Fruit fly (Drosophila melanogaster): ENCODE data around the gene betaggt-I.

The betaggt-I gene

DNA sequence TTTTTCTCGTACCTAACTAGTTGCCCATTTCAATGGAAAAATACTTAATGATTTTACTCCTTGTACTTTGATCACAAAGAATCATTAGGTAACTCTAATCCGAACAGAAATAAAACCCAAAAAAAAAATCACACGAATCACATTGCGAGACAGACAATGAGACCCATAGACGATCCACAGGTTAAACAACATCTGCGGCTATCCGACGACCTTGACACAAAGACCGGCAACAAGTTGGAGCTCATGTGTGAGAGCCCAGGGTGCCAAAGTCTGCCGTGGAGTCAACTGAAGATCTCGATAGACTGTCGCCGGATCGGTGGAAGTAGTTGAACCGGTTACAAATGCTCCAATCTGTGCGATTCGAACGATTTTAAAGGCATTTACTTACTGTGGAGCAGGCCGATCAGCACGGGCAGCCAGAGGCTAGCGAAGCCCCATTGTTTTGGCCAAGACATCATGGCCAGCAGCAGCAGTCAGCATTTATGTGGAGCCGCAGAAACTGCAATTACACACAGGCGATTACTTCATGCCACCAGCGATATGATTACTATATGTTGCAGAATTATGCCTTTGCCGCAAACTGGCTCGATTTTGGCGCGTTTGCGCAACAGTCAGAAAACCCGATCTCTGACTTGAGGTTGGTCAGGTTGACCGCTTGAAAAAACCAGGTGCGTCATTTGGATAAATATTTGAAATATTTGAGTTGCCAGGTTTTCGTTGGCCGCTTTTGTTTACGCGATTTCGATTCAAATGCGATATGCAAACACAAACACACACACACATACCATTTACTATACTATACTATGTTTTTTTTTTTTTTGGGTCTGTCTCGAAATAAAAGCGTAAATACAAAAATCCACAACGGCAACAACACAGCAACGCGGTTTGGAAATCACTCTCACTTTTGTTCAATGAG, 39.8 kb upstream of the betaggt-I start:
- TF ChIP-seq CG14711 (tag; optimal IDR thresholded peaks at IDR 0.05) (no peak), cnc (optimal IDR thresholded peaks at IDR 0.05) (no peak), CG7045 (GFP tag; optimal IDR thresholded peaks at IDR 0.05) (no peak), CG5204 (GFP tag; optimal IDR thresholded peaks at IDR 0.05) (no peak), CG11617 (GFP tag; optimal IDR thresholded peaks at IDR 0.05) (no peak), bab1 (GFP tag; optimal IDR thresholded peaks at IDR 0.05) (no peak), CG1620 (GFP tag; optimal IDR thresholded peaks at IDR 0.05) (no peak), toe (GFP tag; optimal IDR thresholded peaks at IDR 0.05) (no peak), pad (GFP tag; optimal IDR thresholded peaks at IDR 0.05) (no peak), tj (GFP tag; optimal IDR thresholded peaks at IDR 0.05) (no peak), Mnt (GFP tag; optimal IDR thresholded peaks at IDR 0.05) (no peak), Clk (GFP tag; optimal IDR thresholded peaks at IDR 0.05) (no peak), CG33017 (tag; optimal IDR thresholded peaks at IDR 0.05) (no peak), CG7101 (tag; optimal IDR thresholded peaks at IDR 0.05) (no peak), cic (GFP tag; optimal IDR thresholded peaks at IDR 0.05) (no peak), CG12768 (GFP tag; optimal IDR thresholded peaks at IDR 0.05) (no peak), kay (GFP tag; ENCODE audit: borderline replicate concordance) (no peak), Crg-1 (GFP tag; optimal IDR thresholded peaks at IDR 0.05) (no peak)

DNA sequence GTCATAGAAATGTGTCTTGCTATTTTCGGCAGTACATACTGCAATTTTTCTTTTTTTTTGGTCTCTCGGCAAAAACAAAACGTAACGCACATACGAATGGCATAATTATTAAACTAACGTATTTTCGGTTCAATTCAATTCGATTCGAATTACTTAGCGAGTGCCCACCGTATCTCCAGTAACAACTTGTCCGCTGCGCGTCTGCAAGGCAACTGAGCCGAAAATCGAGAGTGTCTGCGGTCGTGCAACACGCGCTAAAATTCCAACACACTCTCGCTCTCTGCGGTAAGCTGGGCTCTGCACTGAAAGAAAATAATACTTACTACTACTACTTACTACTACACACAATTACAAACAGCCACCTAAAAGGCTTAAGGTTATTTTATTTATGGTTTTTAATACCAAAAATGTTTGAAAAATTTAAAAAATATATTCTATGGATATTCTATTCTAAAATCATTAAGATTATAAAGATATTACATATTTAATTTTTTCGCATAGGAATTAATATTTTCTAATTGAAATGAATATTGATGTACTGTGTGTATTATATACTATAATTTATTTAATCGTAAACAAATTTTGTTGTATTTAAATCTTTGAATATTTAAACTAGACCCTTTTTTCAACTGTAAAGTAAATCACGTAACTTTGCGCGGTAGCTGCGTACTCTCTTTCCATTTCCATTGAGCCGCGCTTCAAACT, 38.7 kb upstream of the betaggt-I start, which contains the start of gene snsl:
Gene snsl (minus strand): TSS at position 217 of the 705 bp plus-strand sequence.
- TF ChIP-seq CG12768 (GFP tag; optimal IDR thresholded peaks at IDR 0.05) (no peak), Crg-1 (GFP tag; optimal IDR thresholded peaks at IDR 0.05) (no peak), Mnt (GFP tag; optimal IDR thresholded peaks at IDR 0.05) (no peak), CG7101 (tag; optimal IDR thresholded peaks at IDR 0.05) (peak; percentile 7), bab1 (GFP tag; optimal IDR thresholded peaks at IDR 0.05) (peak; percentile 10), CG7045 (GFP tag; optimal IDR thresholded peaks at IDR 0.05) (no peak), Clk (GFP tag; optimal IDR thresholded peaks at IDR 0.05) (no peak), tj (GFP tag; optimal IDR thresholded peaks at IDR 0.05) (no peak)

DNA sequence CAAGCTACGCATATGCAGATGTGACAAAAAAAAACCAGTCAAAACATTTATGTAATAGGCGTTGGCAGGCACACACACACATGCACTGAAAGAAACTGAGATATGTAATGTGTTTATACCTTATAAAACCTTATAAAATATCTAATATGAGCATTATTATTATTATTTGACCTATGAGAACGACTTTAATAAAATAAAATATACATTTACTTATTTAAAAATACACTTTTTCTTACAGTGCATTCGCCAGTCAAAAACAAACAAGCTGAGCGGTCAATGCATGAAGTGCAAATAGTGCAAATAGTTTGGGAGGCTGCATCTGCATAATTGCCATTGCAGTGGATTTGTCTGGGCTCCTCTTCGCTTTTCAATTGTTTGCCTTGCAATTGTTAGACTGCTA, 37.4 kb upstream of the betaggt-I start:
- TF ChIP-seq CG7101 (tag; optimal IDR thresholded peaks at IDR 0.05) (peak; percentile 28), CG11617 (GFP tag; optimal IDR thresholded peaks at IDR 0.05) (peak; percentile 0), CG33017 (tag; optimal IDR thresholded peaks at IDR 0.05) (no peak), CG14711 (tag; optimal IDR thresholded peaks at IDR 0.05) (peak; percentile 49), tj (GFP tag; optimal IDR thresholded peaks at IDR 0.05) (peak; percentile 81), CG12768 (GFP tag; optimal IDR thresholded peaks at IDR 0.05) (peak; percentile 27)

DNA sequence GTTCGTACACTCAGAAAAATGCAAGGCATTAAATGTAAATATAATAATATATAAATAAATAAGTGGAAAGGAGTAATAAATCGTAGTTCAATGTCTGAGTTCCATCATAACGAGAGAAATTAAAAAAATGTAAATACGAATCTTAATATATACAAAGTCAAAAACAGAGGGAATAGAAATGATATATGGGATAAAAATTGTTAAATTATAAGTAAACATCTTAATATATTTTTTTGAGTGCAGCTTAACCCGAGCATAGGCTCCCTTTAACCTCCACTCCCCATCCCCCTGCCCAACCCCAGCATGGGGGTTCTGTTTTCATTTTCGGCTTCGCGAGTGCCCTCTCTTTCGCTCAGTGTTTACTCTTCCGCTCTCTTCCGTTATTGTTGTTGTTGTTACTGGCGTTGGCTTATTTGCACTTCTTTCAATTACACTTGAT, 29.6 kb upstream of the betaggt-I start:
- TF ChIP-seq bab1 (GFP tag; optimal IDR thresholded peaks at IDR 0.05), result peak; percentile 98
- peak; percentile 47 for TF ChIP-seq Hr96 (GFP tag; optimal IDR thresholded peaks at IDR 0.05)
- TF ChIP-seq pad (GFP tag; optimal IDR thresholded peaks at IDR 0.05), result peak; percentile 79
- peak; percentile 0 for TF ChIP-seq CG1620 (GFP tag; optimal IDR thresholded peaks at IDR 0.05)
- peak; percentile 77 for TF ChIP-seq CG14711 (tag; optimal IDR thresholded peaks at IDR 0.05)
- TF ChIP-seq toe (GFP tag; optimal IDR thresholded peaks at IDR 0.05), result no peak
- TF ChIP-seq Crg-1 (GFP tag; optimal IDR thresholded peaks at IDR 0.05), result peak; percentile 55
- peak; percentile 73 for TF ChIP-seq CG7101 (tag; optimal IDR thresholded peaks at IDR 0.05)
- no peak for TF ChIP-seq cic (GFP tag; optimal IDR thresholded peaks at IDR 0.05)
- no peak for TF ChIP-seq CG7045 (GFP tag; optimal IDR thresholded peaks at IDR 0.05)
- TF ChIP-seq kay (GFP tag; ENCODE audit: borderline replicate concordance), result no peak
- TF ChIP-seq cnc (optimal IDR thresholded peaks at IDR 0.05), result no peak
- no peak for TF ChIP-seq Clk (GFP tag; optimal IDR thresholded peaks at IDR 0.05)
- peak; percentile 68 for TF ChIP-seq tj (GFP tag; optimal IDR thresholded peaks at IDR 0.05)
- no peak for TF ChIP-seq Mnt (GFP tag; optimal IDR thresholded peaks at IDR 0.05)
- TF ChIP-seq CG5204 (GFP tag; optimal IDR thresholded peaks at IDR 0.05), result no peak
- no peak for TF ChIP-seq CG33017 (tag; optimal IDR thresholded peaks at IDR 0.05)
- no peak for TF ChIP-seq CG12768 (GFP tag; optimal IDR thresholded peaks at IDR 0.05)
- TF ChIP-seq CG11617 (GFP tag; optimal IDR thresholded peaks at IDR 0.05), result peak; percentile 81
- TF ChIP-seq ovo (GFP tag; optimal IDR thresholded peaks at IDR 0.05), result peak; percentile 13

DNA sequence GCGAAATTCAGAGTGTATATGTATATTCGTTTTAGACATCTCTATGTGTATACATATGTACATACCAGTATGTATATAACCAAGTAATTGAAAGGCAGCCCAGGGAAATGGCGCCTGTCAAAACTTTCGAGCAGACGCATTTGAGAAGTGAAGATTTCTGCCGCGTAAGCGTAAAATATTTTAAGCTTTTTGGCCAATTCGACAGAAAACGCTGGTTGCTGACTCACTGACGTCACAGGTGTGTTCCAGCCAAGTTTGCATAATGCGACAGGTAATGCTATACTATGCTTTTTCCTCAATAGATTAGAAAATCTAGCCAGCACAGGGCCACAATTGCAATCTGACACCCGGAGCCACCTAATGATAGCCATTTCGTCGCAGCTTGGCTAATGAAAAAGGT, 28.6 kb upstream of the betaggt-I start:
- peak; percentile 90 for TF ChIP-seq tj (GFP tag; optimal IDR thresholded peaks at IDR 0.05)
- TF ChIP-seq Hr96 (GFP tag; optimal IDR thresholded peaks at IDR 0.05), result no peak

DNA sequence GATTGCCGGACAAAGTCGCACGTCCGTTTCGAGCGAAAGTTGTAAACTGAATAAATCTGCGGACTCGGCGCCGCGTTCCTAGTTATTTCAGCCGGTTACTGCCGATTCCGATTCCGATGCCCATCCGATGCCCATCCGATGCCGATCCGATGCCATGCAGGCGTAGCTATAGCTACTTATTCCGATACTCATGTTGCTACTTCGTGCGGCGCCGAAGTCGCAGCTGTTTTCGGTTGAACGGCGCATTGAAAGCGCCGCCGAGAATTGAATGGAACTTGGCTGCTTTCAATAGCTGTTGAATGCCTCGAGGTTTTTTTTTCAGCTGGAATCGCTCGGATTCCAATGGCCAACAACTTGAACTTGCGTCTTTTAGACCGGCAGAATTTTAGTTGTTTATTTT, 17.0 kb upstream of the betaggt-I start:
- TF ChIP-seq bab1 (GFP tag; optimal IDR thresholded peaks at IDR 0.05) (no peak), CG7045 (GFP tag; optimal IDR thresholded peaks at IDR 0.05) (peak; percentile 30)

All from whole organism, adult.